Worm (Caenorhabditis elegans) whole organism, early embryonic: ENCODE results near the gene R09H3.2.

Experiments used
- B0310.2 ChIP-seq: sonication (generic microtip); optimal IDR thresholded peaks from 2 replicates; lab custom pipeline; 2016; ENCODE audit warnings: mild to moderate bottlenecking, missing genetic modification characterization, missing compliant biosample characterization
- aly-1 ChIP-seq: sonication (generic microtip); optimal IDR thresholded peaks from 2 replicates; lab custom pipeline; 2016; ENCODE audit warnings: missing genetic modification characterization, missing compliant biosample characterization
- ama-1 ChIP-seq: fragments of 150-350 bp; optimal IDR thresholded peaks from 2 replicates; lab custom pipeline; 2014
- flt-1 ChIP-seq: fragments of 200-800 bp; sonication (Bioruptor generic); IDR thresholded peaks from 2 replicates; pipeline ENCODE4 v1.3.6; 2022; ENCODE audit warnings: missing genetic modification characterization, missing compliant biosample characterization
- hmbx-1 ChIP-seq: sonication (generic microtip); optimal IDR thresholded peaks from 2 replicates; lab custom pipeline; 2016; ENCODE audit warnings: mild to moderate bottlenecking, missing genetic modification characterization, missing compliant biosample characterization
- hmg-4 ChIP-seq: fragments of 200-800 bp; sonication (Bioruptor generic); optimal IDR thresholded peaks from 2 replicates; lab custom pipeline; 2018; ENCODE audit warnings: mild to moderate bottlenecking, missing genetic modification characterization, missing compliant biosample characterization

ce11 chrX:1630881-1631516 lies 33.8 kb downstream of the R09H3.2 start, which contains the start of gene ZK380.2:
- TF ChIP-seq hmbx-1 (no peak), ama-1 (lab: Kevin White, UChicago) (no peak), B0310.2 (tag; lab: Kevin White, UChicago) (no peak), aly-1 (tag; lab: Kevin White, UChicago) (no peak), hmg-4 (GFP tag; lab: Kevin White, UChicago) (no peak), flt-1 (GFP tag; lab: Robert Waterston, UW) (no peak)
